Worm (Caenorhabditis elegans) whole organism, L1 larva: ENCODE results near the gene acs-10.

ENCODE experiments used
- C34B4.2 ChIP-seq: sonication (generic microtip); optimal IDR thresholded peaks from 2 replicates; lab custom pipeline; 2017; ENCODE audit warnings: mild to moderate bottlenecking, missing genetic modification characterization, missing compliant biosample characterization
- aha-1 ChIP-seq: fragments of 150-350 bp; optimal IDR thresholded peaks from 2 replicates; lab custom pipeline; 2014; ENCODE audit warnings: missing biosample characterization, missing genetic modification characterization
- alr-1 ChIP-seq: fragments of 200-800 bp; sonication (Bioruptor generic); optimal IDR thresholded peaks from 2 replicates; lab custom pipeline; 2018; ENCODE audit warnings: borderline replicate concordance, mild to moderate bottlenecking, missing genetic modification characterization, missing compliant biosample characterization
- aly-2 ChIP-seq: fragments of 150-350 bp; optimal IDR thresholded peaks from 2 replicates; lab custom pipeline; 2014; ENCODE audit warnings: missing biosample characterization, missing genetic modification characterization
- ceh-63 ChIP-seq: fragments of 200-800 bp; sonication (Bioruptor generic); optimal IDR thresholded peaks from 2 replicates; lab custom pipeline; 2018; ENCODE audit warnings: mild to moderate bottlenecking, missing genetic modification characterization, missing compliant biosample characterization
- ceh-8 ChIP-seq: fragments of 200-800 bp; sonication (Bioruptor generic); optimal IDR thresholded peaks from 2 replicates; lab custom pipeline; 2018; ENCODE audit warnings: mild to moderate bottlenecking, missing genetic modification characterization, moderate library complexity, missing compliant biosample characterization
- ceh-82 ChIP-seq, 3 experiments: fragments of 150-350 bp in 1 of 3; sonication (generic microtip) in 2 of 3; optimal IDR thresholded peaks; 2 replicates each; lab custom pipeline; 2014 to 2017; ENCODE audit warnings: missing biosample characterization in 3 of 3, missing genetic modification characterization in 3 of 3
- ceh-88 ChIP-seq: fragments of 200-800 bp; sonication (Bioruptor generic); IDR thresholded peaks from 2 replicates; pipeline ENCODE4 v1.3.6; 2022; ENCODE audit warnings: missing genetic modification characterization, missing compliant biosample characterization
- dpl-1 ChIP-seq, 3 experiments: fragments of 150-350 bp in 2 of 3; sonication (generic microtip) in 1 of 3; optimal IDR thresholded peaks; 2 replicates each; lab custom pipeline; 2014 to 2017; ENCODE audit warnings: missing biosample characterization in 3 of 3, missing genetic modification characterization in 3 of 3, missing genetic modification reagents in 3 of 3
- dsc-1 ChIP-seq: sonication (generic microtip); optimal IDR thresholded peaks from 2 replicates; lab custom pipeline; 2016; ENCODE audit warnings: mild to moderate bottlenecking, missing genetic modification characterization, missing compliant biosample characterization
- efl-1 ChIP-seq, 4 experiments: fragments of 150-350 bp; optimal IDR thresholded peaks in 3 of 4; peaks in 1 of 4; 1 replicate in 1 of 4; 2 replicates in 3 of 4; lab custom pipeline; 2014; ENCODE audit warnings: missing biosample characterization in 2 of 4, missing genetic modification characterization in 2 of 4, missing genetic modification reagents in 2 of 4
- fkh-10 ChIP-seq: sonication (generic microtip); optimal IDR thresholded peaks from 2 replicates; lab custom pipeline; 2017; ENCODE audit warnings: missing biosample characterization, missing genetic modification reagents, missing genetic modification characterization
- grh-1 ChIP-seq: fragments of 200-800 bp; sonication (Bioruptor generic); IDR thresholded peaks from 2 replicates; pipeline ENCODE4 v1.3.6; 2022; ENCODE audit warnings: missing genetic modification reagents, missing genetic modification characterization, missing compliant biosample characterization
- hlh-17 ChIP-seq: fragments of 200-800 bp; sonication (Bioruptor generic); optimal IDR thresholded peaks from 2 replicates; lab custom pipeline; 2018; ENCODE audit warnings: missing genetic modification characterization, mild to moderate bottlenecking, missing compliant biosample characterization, moderate library complexity, borderline replicate concordance
- hpl-2 ChIP-seq: fragments of 150-350 bp; optimal IDR thresholded peaks from 2 replicates; lab custom pipeline; 2014; ENCODE audit warnings: missing biosample characterization, missing genetic modification reagents, missing genetic modification characterization
- jun-1 ChIP-seq: fragments of 150-350 bp; optimal IDR thresholded peaks from 2 replicates; lab custom pipeline; 2014; ENCODE audit warnings: missing biosample characterization, missing genetic modification reagents, missing genetic modification characterization
- lin-13 ChIP-seq: fragments of 150-350 bp; optimal IDR thresholded peaks from 2 replicates; lab custom pipeline; 2014; ENCODE audit warnings: missing biosample characterization, missing genetic modification reagents, missing genetic modification characterization
- lin-15B ChIP-seq: fragments of 150-350 bp; sonication (generic microtip); optimal IDR thresholded peaks from 3 replicates; lab custom pipeline; 2014; ENCODE audit warnings: missing biosample characterization, missing genetic modification characterization
- lir-3 ChIP-seq: sonication (generic microtip); optimal IDR thresholded peaks from 2 replicates; lab custom pipeline; 2016; ENCODE audit warnings: mild to moderate bottlenecking, missing genetic modification characterization, moderate library complexity, missing compliant biosample characterization; ENCODE audit not compliant: poor library complexity
- mdl-1 ChIP-seq, 2 experiments: fragments of 150-350 bp; optimal IDR thresholded peaks; 2 replicates each; lab custom pipeline; 2014 to 2017; ENCODE audit warnings: missing biosample characterization in 2 of 2, missing genetic modification characterization in 2 of 2, inconsistent platforms in 1 of 2
- mef-2 ChIP-seq: fragments of 150-350 bp; optimal IDR thresholded peaks from 2 replicates; lab custom pipeline; 2014; ENCODE audit warnings: missing biosample characterization, missing genetic modification characterization
- nhr-11 ChIP-seq: fragments of 150-350 bp; optimal IDR thresholded peaks from 2 replicates; lab custom pipeline; 2014; ENCODE audit warnings: missing biosample characterization, missing genetic modification characterization
- nhr-12 ChIP-seq: sonication (generic microtip); optimal IDR thresholded peaks from 2 replicates; lab custom pipeline; 2017; ENCODE audit warnings: missing biosample characterization, missing genetic modification characterization
- nhr-19 ChIP-seq: fragments of 200-800 bp; sonication (Bioruptor generic); conservative IDR thresholded peaks from 2 replicates; pipeline ENCODE4 v1.3.6; 2022; ENCODE audit warnings: missing genetic modification characterization, missing compliant biosample characterization
- nhr-20 ChIP-seq: sonication (generic microtip); optimal IDR thresholded peaks from 2 replicates; lab custom pipeline; 2016; ENCODE audit warnings: mild to moderate bottlenecking, missing genetic modification characterization, missing compliant biosample characterization
- nhr-28 ChIP-seq: fragments of 150-350 bp; optimal IDR thresholded peaks from 2 replicates; lab custom pipeline; 2014; ENCODE audit warnings: missing biosample characterization, missing genetic modification characterization
- nhr-47 ChIP-seq: sonication (generic microtip); optimal IDR thresholded peaks from 2 replicates; lab custom pipeline; 2016; ENCODE audit warnings: mild to moderate bottlenecking, missing genetic modification characterization, moderate library complexity, missing compliant biosample characterization
- nhr-76 ChIP-seq: sonication (generic microtip); optimal IDR thresholded peaks from 2 replicates; lab custom pipeline; 2017; ENCODE audit warnings: missing biosample characterization, missing genetic modification characterization
- nhr-77 ChIP-seq: fragments of 150-350 bp; optimal IDR thresholded peaks from 2 replicates; lab custom pipeline; 2014; ENCODE audit warnings: missing biosample characterization, missing genetic modification characterization
- nhr-84 ChIP-seq: sonication (generic microtip); optimal IDR thresholded peaks from 2 replicates; lab custom pipeline; 2017; ENCODE audit warnings: missing biosample characterization, missing genetic modification characterization
- nhr-90 ChIP-seq: sonication (generic microtip); optimal IDR thresholded peaks from 2 replicates; lab custom pipeline; 2016; ENCODE audit warnings: mild to moderate bottlenecking, missing genetic modification characterization, missing compliant biosample characterization; ENCODE audit not compliant: poor library complexity
- pag-3 ChIP-seq: sonication (generic microtip); optimal IDR thresholded peaks from 2 replicates; lab custom pipeline; 2017; ENCODE audit warnings: missing genetic modification characterization, mild to moderate bottlenecking, missing compliant biosample characterization, antibody characterized with exemption, borderline replicate concordance; ENCODE audit not compliant: insufficient read depth
- pax-3 ChIP-seq: fragments of 200-800 bp; sonication (Bioruptor generic); optimal IDR thresholded peaks from 2 replicates; lab custom pipeline; 2018; ENCODE audit warnings: mild to moderate bottlenecking, missing genetic modification characterization, moderate library complexity, missing compliant biosample characterization
- pqm-1 ChIP-seq: sonication (generic microtip); optimal IDR thresholded peaks from 3 replicates; lab custom pipeline; 2017; ENCODE audit warnings: missing biosample characterization, missing genetic modification characterization
- skn-1 ChIP-seq: fragments of 150-350 bp; optimal IDR thresholded peaks from 2 replicates; lab custom pipeline; 2014; ENCODE audit warnings: missing biosample characterization, missing genetic modification characterization
- snpc-4 ChIP-seq: fragments of 150-350 bp; optimal IDR thresholded peaks from 2 replicates; lab custom pipeline; 2014; ENCODE audit warnings: missing biosample characterization, missing genetic modification characterization
- snu-23 ChIP-seq: sonication (generic microtip); optimal IDR thresholded peaks from 2 replicates; lab custom pipeline; 2016; ENCODE audit warnings: missing genetic modification characterization, missing compliant biosample characterization
- sptf-1 ChIP-seq: fragments of 150-350 bp; optimal IDR thresholded peaks from 2 replicates; lab custom pipeline; 2014; ENCODE audit warnings: missing biosample characterization, missing genetic modification characterization
- swsn-7 ChIP-seq: sonication (generic microtip); optimal IDR thresholded peaks from 2 replicates; lab custom pipeline; 2016; ENCODE audit warnings: missing genetic modification characterization, missing compliant biosample characterization
- tbx-2 ChIP-seq: sonication (generic microtip); optimal IDR thresholded peaks from 2 replicates; lab custom pipeline; 2016; ENCODE audit warnings: missing genetic modification characterization, missing compliant biosample characterization
- unc-130 ChIP-seq: fragments of 150-350 bp; optimal IDR thresholded peaks from 2 replicates; lab custom pipeline; 2017; ENCODE audit warnings: missing biosample characterization, missing genetic modification characterization, inconsistent platforms
- unc-30 ChIP-seq: sonication (generic microtip); optimal IDR thresholded peaks from 2 replicates; lab custom pipeline; 2017; ENCODE audit warnings: missing biosample characterization, missing genetic modification characterization
- unc-86 ChIP-seq: sonication (generic microtip); optimal IDR thresholded peaks from 2 replicates; lab custom pipeline; 2016; ENCODE audit warnings: missing genetic modification characterization, missing compliant biosample characterization
- unc-98 ChIP-seq: fragments of 200-800 bp; sonication (Bioruptor generic); IDR thresholded peaks from 2 replicates; pipeline ENCODE4 v1.3.6; 2022; ENCODE audit warnings: missing genetic modification characterization, missing compliant biosample characterization
- vab-15 ChIP-seq: sonication (generic microtip); optimal IDR thresholded peaks from 2 replicates; lab custom pipeline; 2017; ENCODE audit warnings: missing genotype, mild to moderate bottlenecking, missing genetic modification characterization, missing compliant biosample characterization
- zip-4 ChIP-seq: fragments of 200-800 bp; sonication (Bioruptor generic); optimal IDR thresholded peaks from 2 replicates; lab custom pipeline; 2018; ENCODE audit warnings: mild to moderate bottlenecking, missing genetic modification characterization, moderate library complexity, missing compliant biosample characterization
- ztf-4 ChIP-seq: fragments of 150-350 bp; optimal IDR thresholded peaks from 2 replicates; lab custom pipeline; 2014; ENCODE audit warnings: missing biosample characterization, missing genetic modification characterization

Gene acs-10

ce11 chrV:14187104-14187503 is 40.8 kb downstream of the acs-10 start:
- TF ChIP-seq hlh-17: no peak
- no peak for TF ChIP-seq lir-3 (tag; lab: Kevin White, UChicago)
- no peak for TF ChIP-seq nhr-84 (tag; lab: Kevin White, UChicago)
- no peak for TF ChIP-seq nhr-47 (tag; lab: Kevin White, UChicago)
- TF ChIP-seq C34B4.2 (tag; lab: Kevin White, UChicago): no peak
- no peak for TF ChIP-seq lin-13 (GFP tag; lab: Kevin White, UChicago)
- no peak for TF ChIP-seq aha-1 (tag; lab: Kevin White, UChicago)
- TF ChIP-seq ceh-88 (GFP tag; lab: Robert Waterston, UW): no peak
- TF ChIP-seq unc-30: no peak
- TF ChIP-seq vab-15 (tag; lab: Kevin White, UChicago): no peak
- no peak for TF ChIP-seq hpl-2 (GFP tag; lab: Kevin White, UChicago)
- no peak for TF ChIP-seq aly-2 (tag; lab: Kevin White, UChicago)
- TF ChIP-seq nhr-19: no peak
- TF ChIP-seq ceh-8 (GFP tag; lab: Kevin White, UChicago): no peak
- no peak for TF ChIP-seq unc-98 (GFP tag; lab: Robert Waterston, UW)
- no peak for TF ChIP-seq swsn-7 (tag; lab: Kevin White, UChicago)

- no peak for TF ChIP-seq efl-1 (optimal IDR thresholded peaks at IDR 0.05; lab: Kevin White, UChicago)
- TF ChIP-seq efl-1 (GFP tag; optimal IDR thresholded peaks at IDR 0.05 in 1 of 2; lab: Kevin White, UChicago): peak in 1 of 2 experiments; percentile 20
- TF ChIP-seq nhr-77 (tag; lab: Kevin White, UChicago): no peak
Measured at ce11 chrV:14192870-14193269, 46.6 kb downstream of the acs-10 start.

ce11 chrV:14193451-14193850 is 47.2 kb downstream of the acs-10 start, which contains the start of gene atfs-1:
Gene atfs-1, plus strand, starts transcription at chrV:14193663.
- TF ChIP-seq unc-86 (tag; lab: Kevin White, UChicago): no peak
- no peak for TF ChIP-seq nhr-28 (tag; lab: Kevin White, UChicago)
- no peak for TF ChIP-seq hlh-17
- TF ChIP-seq dsc-1 (tag; lab: Kevin White, UChicago): peak; percentile 20
- TF ChIP-seq swsn-7 (tag; lab: Kevin White, UChicago): peak; percentile 72
- peak; percentile 67 for TF ChIP-seq tbx-2 (tag; lab: Kevin White, UChicago)
- TF ChIP-seq dpl-1 (GFP tag; optimal IDR thresholded peaks at IDR 0.05; lab: Kevin White, UChicago): peak in 2 of 3 experiments; percentile 36 to 43
- TF ChIP-seq aly-2 (tag; lab: Kevin White, UChicago): peak; percentile 47
- TF ChIP-seq zip-4 (GFP tag; lab: Kevin White, UChicago): peak; percentile 47
- TF ChIP-seq pag-3 (tag; lab: Kevin White, UChicago): no peak
- peak; percentile 72 for TF ChIP-seq nhr-47 (tag; lab: Kevin White, UChicago)
- TF ChIP-seq unc-130: peak; percentile 7
- peak; percentile 74 for TF ChIP-seq nhr-19
- peak; percentile 70 for TF ChIP-seq jun-1 (tag; lab: Kevin White, UChicago)
- no peak for TF ChIP-seq mef-2 (tag; lab: Kevin White, UChicago)
- TF ChIP-seq ceh-63: no peak
- no peak for TF ChIP-seq unc-30
- no peak for TF ChIP-seq grh-1 (GFP tag; lab: Robert Waterston, UW)
- TF ChIP-seq pqm-1 (tag; lab: Kevin White, UChicago): no peak
- no peak for TF ChIP-seq fkh-10 (GFP tag; lab: Kevin White, UChicago)
- peak in 2 of 3 experiments; percentile 57 to 67 for TF ChIP-seq ceh-82 (tag; optimal IDR thresholded peaks at IDR 0.05; lab: Kevin White, UChicago)
- TF ChIP-seq snpc-4: no peak
- no peak for TF ChIP-seq lir-3 (tag; lab: Kevin White, UChicago)
- TF ChIP-seq pax-3 (tag; lab: Kevin White, UChicago): no peak
- TF ChIP-seq unc-98 (GFP tag; lab: Robert Waterston, UW): no peak
- no peak for TF ChIP-seq nhr-12
- no peak for TF ChIP-seq alr-1 (tag; lab: Kevin White, UChicago)
- peak in 1 of 2 experiments; percentile 68 for TF ChIP-seq mdl-1 (tag; optimal IDR thresholded peaks at IDR 0.05; lab: Kevin White, UChicago)
- peak; percentile 73 for TF ChIP-seq nhr-90 (tag; lab: Kevin White, UChicago)
- peak; percentile 21 for TF ChIP-seq lin-15B
- TF ChIP-seq skn-1 (tag; lab: Kevin White, UChicago): peak; percentile 3
- TF ChIP-seq nhr-76 (tag; lab: Kevin White, UChicago): no peak
- peak; percentile 82 for TF ChIP-seq nhr-20
- no peak for TF ChIP-seq sptf-1
- TF ChIP-seq snu-23: peak; percentile 86
- TF ChIP-seq ztf-4 (tag; lab: Kevin White, UChicago): no peak
- TF ChIP-seq nhr-11 (tag; lab: Kevin White, UChicago): no peak
